Fruit fly (Drosophila melanogaster) whole organism, wandering third instar larva: ENCODE measurements around the gene Ugt37E1.
A peak's percentile ranks its signal among the peaks of the same experiment; 100 is the strongest.

Source experiments
- Abd-B ChIP-seq: fragments of >200 bp; optimal IDR thresholded peaks from 2 replicates; lab custom pipeline; 2017; ENCODE audit warnings: missing biosample characterization, missing genetic modification characterization
- CG32264 ChIP-seq: fragments of 200-800 bp; sonication (Bioruptor generic); optimal IDR thresholded peaks from 2 replicates; lab custom pipeline; 2016; ENCODE audit warnings: missing biosample characterization, missing genetic modification characterization
- CG9705 ChIP-seq: fragments of 200-800 bp; sonication (Bioruptor generic); optimal IDR thresholded peaks from 2 replicates; lab custom pipeline; 2018; ENCODE audit warnings: missing biosample characterization, mild to moderate bottlenecking, missing genetic modification characterization
- CrebA ChIP-seq: fragments of 200-800 bp; sonication (Bioruptor generic); optimal IDR thresholded peaks from 2 replicates; lab custom pipeline; 2016; ENCODE audit warnings: missing biosample characterization, mild to moderate bottlenecking, missing genetic modification characterization, borderline replicate concordance
- Dfd ChIP-seq: fragments of >200 bp; optimal IDR thresholded peaks from 2 replicates; lab custom pipeline; 2017; ENCODE audit warnings: missing biosample characterization, missing genetic modification characterization
- Dif ChIP-seq: fragments of 200-275, 200-300 bp; sonication (Bioruptor generic); optimal IDR thresholded peaks from 2 replicates; lab custom pipeline; 2018; ENCODE audit warnings: missing biosample characterization, missing genetic modification characterization; ENCODE audit not compliant: partially characterized antibody
- HLH106 ChIP-seq: fragments of 200-800 bp; optimal IDR thresholded peaks from 3 replicates; lab custom pipeline; 2019; ENCODE audit warnings: missing biosample characterization, mild to moderate bottlenecking, missing genetic modification characterization, moderate library complexity
- Hr78 ChIP-seq: fragments of >200 bp; optimal IDR thresholded peaks from 2 replicates; lab custom pipeline; 2017; ENCODE audit warnings: missing biosample characterization, missing genetic modification characterization
- Jra ChIP-seq: sonication (Bioruptor generic); optimal IDR thresholded peaks from 2 replicates; lab custom pipeline; 2016; ENCODE audit warnings: missing biosample characterization, missing genetic modification characterization
- Mio ChIP-seq: sonication (Bioruptor generic); optimal IDR thresholded peaks from 2 replicates; lab custom pipeline; 2016; ENCODE audit warnings: missing biosample characterization, missing genetic modification characterization
- Myc ChIP-seq: fragments of >200 bp; optimal IDR thresholded peaks from 2 replicates; lab custom pipeline; 2017
- N ChIP-seq: fragments of >200 bp; optimal IDR thresholded peaks from 2 replicates; lab custom pipeline; 2018; ENCODE audit warnings: missing biosample characterization, missing external identifiers, missing genetic modification characterization
- OdsH ChIP-seq: fragments of 200-800 bp; sonication (Bioruptor generic); optimal IDR thresholded peaks from 2 replicates; lab custom pipeline; 2016; ENCODE audit warnings: missing biosample characterization, mild to moderate bottlenecking, missing genetic modification characterization
- Rel ChIP-seq, 2 experiments: fragments of 200-800 bp; sonication (Bioruptor generic) in 1 of 2; optimal IDR thresholded peaks; 2 replicates in 1 of 2; 3 replicates in 1 of 2; lab custom pipeline; 2016 to 2019; ENCODE audit warnings: mild to moderate bottlenecking in 2 of 2, missing biosample characterization in 2 of 2, missing genetic modification characterization in 2 of 2, moderate library complexity in 1 of 2
- Vsx2 ChIP-seq: fragments of 200-300, 225-300 bp; sonication (Bioruptor generic); optimal IDR thresholded peaks from 2 replicates; lab custom pipeline; 2018; ENCODE audit warnings: missing biosample characterization, missing genetic modification characterization; ENCODE audit not compliant: partially characterized antibody
- br ChIP-seq: fragments of 200-800 bp; sonication (Bioruptor generic); optimal IDR thresholded peaks from 2 replicates; lab custom pipeline; 2016; ENCODE audit warnings: missing biosample characterization, missing genetic modification characterization
- brk ChIP-seq: fragments of 200-800 bp; sonication (Bioruptor generic); optimal IDR thresholded peaks from 2 replicates; lab custom pipeline; 2016; ENCODE audit warnings: missing biosample characterization, mild to moderate bottlenecking, missing genetic modification characterization
- dl ChIP-seq, 2 experiments: fragments of 175-275, 200-275 bp in 1 of 2; fragments of 200-275 bp in 1 of 2; sonication (Bioruptor generic); optimal IDR thresholded peaks; lab custom pipeline; 2018; ENCODE audit warnings: mild to moderate bottlenecking in 2 of 2, missing biosample characterization in 2 of 2, missing genetic modification characterization in 2 of 2, moderate library complexity in 2 of 2; ENCODE audit not compliant: partially characterized antibody in 2 of 2, insufficient read depth in 1 of 2
- dmrt93B ChIP-seq: fragments of 200-800 bp; sonication (Bioruptor generic); optimal IDR thresholded peaks from 2 replicates; lab custom pipeline; 2018; ENCODE audit warnings: missing biosample characterization, mild to moderate bottlenecking, missing genetic modification characterization
- dsf ChIP-seq: sonication (Bioruptor generic); optimal IDR thresholded peaks from 2 replicates; lab custom pipeline; 2016; ENCODE audit warnings: missing biosample characterization, missing genetic modification characterization, borderline replicate concordance
- ey ChIP-seq: fragments of 200-800 bp; sonication (Bioruptor generic); optimal IDR thresholded peaks from 2 replicates; lab custom pipeline; 2016; ENCODE audit warnings: missing biosample characterization, missing genetic modification characterization
- foxo ChIP-seq, 2 experiments: fragments of 200-800 bp; sonication (Bioruptor generic); optimal IDR thresholded peaks; 2 replicates in 1 of 2; 3 replicates in 1 of 2; lab custom pipeline; 2016 to 2017; ENCODE audit warnings: missing biosample characterization in 2 of 2, missing genetic modification characterization in 2 of 2
- fru ChIP-seq: fragments of 200-800 bp; sonication (Bioruptor generic); optimal IDR thresholded peaks from 3 replicates; lab custom pipeline; 2016; ENCODE audit warnings: missing biosample characterization, mild to moderate bottlenecking, missing genetic modification characterization
- h ChIP-seq: fragments of 200-800 bp; sonication (Bioruptor generic); optimal IDR thresholded peaks from 3 replicates; lab custom pipeline; 2016; ENCODE audit warnings: missing biosample characterization, mild to moderate bottlenecking, missing genetic modification characterization
- jim ChIP-seq: fragments of 175-275, 200-325 bp; sonication (Bioruptor generic); optimal IDR thresholded peaks from 2 replicates; lab custom pipeline; 2016; ENCODE audit warnings: missing biosample characterization, mild to moderate bottlenecking, missing genetic modification characterization
- lola ChIP-seq: fragments of >200 bp; optimal IDR thresholded peaks from 2 replicates; lab custom pipeline; 2017; ENCODE audit warnings: missing biosample characterization, missing genetic modification characterization
- pan ChIP-seq: fragments of >200 bp; optimal IDR thresholded peaks from 2 replicates; lab custom pipeline; 2017
- rgr ChIP-seq: fragments of 200-800 bp; sonication (Bioruptor generic); optimal IDR thresholded peaks from 3 replicates; lab custom pipeline; 2016; ENCODE audit warnings: missing biosample characterization, mild to moderate bottlenecking, missing genetic modification characterization
- sage ChIP-seq: fragments of 200-800 bp; sonication (Bioruptor generic); optimal IDR thresholded peaks from 2 replicates; lab custom pipeline; 2016; ENCODE audit warnings: missing biosample characterization, mild to moderate bottlenecking, missing genetic modification characterization
- tai ChIP-seq: sonication (Bioruptor generic); optimal IDR thresholded peaks from 2 replicates; lab custom pipeline; 2016; ENCODE audit warnings: missing biosample characterization, missing genetic modification characterization
- usp ChIP-seq: fragments of >200 bp; optimal IDR thresholded peaks from 2 replicates; lab custom pipeline; 2017; ENCODE audit warnings: missing biosample characterization, missing genetic modification characterization
- woc ChIP-seq: sonication (Bioruptor generic); optimal IDR thresholded peaks from 2 replicates; lab custom pipeline; 2016; ENCODE audit warnings: missing biosample characterization, mild to moderate bottlenecking, missing genetic modification characterization

Gene Ugt37E1

DNA sequence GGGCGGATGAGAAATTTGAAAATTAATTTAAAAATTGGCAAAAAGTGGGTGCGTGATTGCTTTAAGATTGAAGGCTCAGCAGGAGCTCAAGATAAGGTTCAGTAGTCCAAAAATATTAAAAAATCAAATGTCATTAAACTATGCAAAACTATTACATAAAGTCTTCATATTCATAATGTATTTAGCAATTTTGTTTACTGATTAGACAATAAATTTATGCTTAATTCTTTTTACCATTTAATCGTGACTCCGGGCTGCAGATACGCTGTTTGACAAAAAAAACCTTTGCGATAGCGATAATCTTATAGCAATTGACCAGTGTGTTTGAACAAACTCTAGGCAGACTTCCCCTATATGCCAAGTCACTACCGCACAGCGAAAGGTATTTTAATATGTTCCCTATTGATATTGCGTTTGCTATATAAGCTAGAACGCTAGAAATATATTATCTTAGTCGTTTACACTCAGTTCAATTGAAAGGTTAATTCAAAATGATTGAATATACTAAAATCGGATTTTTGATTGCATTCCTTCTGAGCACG is at the start of gene Ugt37E1:
Gene Ugt37E1 (plus strand): TSS at position 492 of the 542 bp plus-strand sequence.
- TF ChIP-seq Vsx2: no peak
- TF ChIP-seq CG9705 (GFP tag; lab: Kevin White, UChicago): no peak
- TF ChIP-seq OdsH (GFP tag; lab: Kevin White, UChicago): no peak
- no peak for TF ChIP-seq pan (lab: Kevin White, UChicago)
- TF ChIP-seq Dfd (GFP tag; lab: Kevin White, UChicago): no peak
- no peak for TF ChIP-seq usp (GFP tag; lab: Kevin White, UChicago)
- TF ChIP-seq woc (GFP tag; lab: Kevin White, UChicago): no peak
- no peak for TF ChIP-seq rgr (GFP tag; lab: Kevin White, UChicago)
- TF ChIP-seq tai: no peak

dm6 chr2L:16747145-16747544 is 49.2 kb upstream of the Ugt37E1 start:
- TF ChIP-seq Hr78 (GFP tag; lab: Kevin White, UChicago): no peak
- TF ChIP-seq pan (lab: Kevin White, UChicago): no peak
- TF ChIP-seq CrebA (GFP tag; lab: Kevin White, UChicago): no peak
- TF ChIP-seq sage (GFP tag; lab: Kevin White, UChicago): no peak
- TF ChIP-seq N (GFP tag; lab: Kevin White, UChicago): no peak
- TF ChIP-seq jim (GFP tag; lab: Kevin White, UChicago): no peak
- TF ChIP-seq Myc (lab: Kevin White, UChicago): no peak
- TF ChIP-seq dmrt93B: no peak
- no peak for TF ChIP-seq foxo (GFP tag; optimal IDR thresholded peaks at IDR 0.05; lab: Kevin White, UChicago)
- TF ChIP-seq lola: no peak
- TF ChIP-seq HLH106 (tag; lab: Kevin White, UChicago): no peak
- no peak for TF ChIP-seq Abd-B (GFP tag; lab: Kevin White, UChicago)
- no peak for TF ChIP-seq Jra (GFP tag; lab: Kevin White, UChicago)
- no peak for TF ChIP-seq dl (GFP tag; optimal IDR thresholded peaks at IDR 0.05; lab: Kevin White, UChicago; ENCODE audit: insufficient read depth in 1 of 2, partially characterized antibody in 2 of 2)
- TF ChIP-seq fru: no peak
- no peak for TF ChIP-seq ey
- no peak for TF ChIP-seq h (GFP tag; lab: Kevin White, UChicago)
- no peak for TF ChIP-seq dsf (GFP tag; lab: Kevin White, UChicago)
- no peak for TF ChIP-seq tai

DNA sequence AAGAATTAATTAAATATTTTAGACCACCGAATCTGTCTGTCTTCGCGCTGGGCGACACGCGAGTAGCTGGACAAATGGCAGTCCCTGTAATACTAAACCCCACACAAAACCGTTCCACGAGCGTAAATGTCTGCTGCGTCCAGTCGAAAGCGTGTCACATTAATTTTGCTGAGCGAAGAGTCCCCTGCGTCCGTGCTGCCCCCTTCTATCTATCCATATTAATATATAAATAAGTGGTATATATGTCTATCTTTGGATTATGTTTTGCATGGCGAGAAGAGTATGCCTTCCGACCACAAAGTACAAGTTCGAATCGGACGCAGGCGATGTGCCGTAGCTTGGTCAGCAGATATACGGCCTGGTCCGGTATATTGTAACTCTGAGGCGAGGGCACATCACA is 44.1 kb upstream of the Ugt37E1 start:
- TF ChIP-seq CG32264 (GFP tag; lab: Kevin White, UChicago) (no peak), OdsH (GFP tag; lab: Kevin White, UChicago) (no peak), Abd-B (GFP tag; lab: Kevin White, UChicago) (no peak), br (GFP tag; lab: Kevin White, UChicago) (no peak), CrebA (GFP tag; lab: Kevin White, UChicago) (no peak), N (GFP tag; lab: Kevin White, UChicago) (no peak), Rel (GFP tag; optimal IDR thresholded peaks at IDR 0.05; lab: Kevin White, UChicago) (no peak), Rel (tag; optimal IDR thresholded peaks at IDR 0.05; lab: Kevin White, UChicago) (no peak)

DNA sequence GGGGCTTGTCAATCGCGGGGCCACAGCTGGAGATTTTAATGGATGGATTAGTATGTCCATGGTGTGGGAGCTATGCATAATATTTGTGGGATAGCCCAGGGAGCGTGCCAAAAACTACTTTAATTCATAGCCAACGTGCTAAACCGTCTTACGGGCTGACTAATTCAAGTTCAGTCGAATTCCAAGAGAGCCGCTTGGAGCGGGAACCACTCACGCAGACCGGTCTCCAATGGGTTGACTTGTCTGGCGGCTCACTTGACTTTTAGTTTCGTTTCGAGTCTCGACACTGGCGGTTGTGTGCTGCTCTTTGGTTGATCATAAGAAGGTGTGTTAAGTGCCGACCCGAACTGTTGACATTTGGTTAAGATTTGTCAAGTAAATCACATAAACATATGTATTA is 42.3 kb upstream of the Ugt37E1 start, which contains the start of gene yellow-b:
Gene yellow-b (plus strand): TSS at position 263 of the 400 bp plus-strand sequence.
- TF ChIP-seq Mio (GFP tag; lab: Kevin White, UChicago) (no peak), Dif (peak; percentile 52)

DNA sequence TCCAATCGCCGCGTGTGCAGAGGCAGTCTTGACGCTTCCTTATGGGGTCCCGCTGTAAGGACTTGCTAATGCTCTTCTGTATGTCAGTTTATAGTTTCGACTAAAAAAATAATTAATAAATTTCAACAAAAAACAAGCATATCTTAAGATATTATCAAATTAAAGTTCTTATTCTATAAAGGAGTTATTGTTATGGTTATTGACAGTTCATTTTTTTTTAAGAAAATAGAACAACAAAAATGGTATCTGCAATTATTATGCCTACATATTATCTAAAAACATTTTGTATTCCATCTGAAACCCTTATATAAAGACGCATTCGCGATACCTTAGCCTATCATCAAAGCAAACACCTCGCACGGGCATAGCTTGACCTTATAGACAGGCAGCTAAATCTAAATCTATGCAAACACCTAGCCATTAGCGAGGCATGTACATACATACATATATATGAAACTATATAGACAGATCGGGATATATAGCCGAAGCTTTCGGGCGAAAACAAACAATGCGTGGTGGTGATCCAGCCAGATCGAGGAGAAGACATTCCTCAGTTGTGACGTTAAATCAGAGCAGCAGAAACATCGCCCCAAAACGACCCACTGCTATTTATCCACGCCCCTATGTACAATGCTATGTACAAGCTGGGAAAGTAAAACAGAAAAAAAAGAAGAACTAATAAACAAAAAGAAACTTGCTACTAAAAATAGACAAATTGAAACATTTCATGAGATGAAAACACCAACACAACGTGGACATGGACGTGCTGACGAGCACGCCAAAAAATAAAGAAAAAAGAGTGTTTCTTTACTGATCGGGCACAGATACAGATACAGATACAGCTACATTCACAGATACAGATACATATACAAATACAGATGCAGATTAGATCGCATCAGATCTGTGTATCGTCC is 35.6 kb upstream of the Ugt37E1 start, which contains the start of gene ppk17:
Gene ppk17 (minus strand): TSS at position 51 of the 914 bp plus-strand sequence.
- TF ChIP-seq Dif (no peak), dl (GFP tag; optimal IDR thresholded peaks at IDR 0.05; lab: Kevin White, UChicago; ENCODE audit: insufficient read depth in 1 of 2, partially characterized antibody in 2 of 2) (no peak), brk (GFP tag; lab: Kevin White, UChicago) (no peak)
